Worm (Caenorhabditis elegans) whole organism, L4/young adult: Measurements from ENCODE around the gene C14A4.7.

Experiments
- W03F9.2 ChIP-seq: fragments of 150-350 bp; optimal IDR thresholded peaks from 2 replicates; lab custom pipeline; 2014; ENCODE audit warnings: missing biosample characterization, missing genetic modification characterization
- him-1 ChIP-seq: sonication (generic microtip); optimal IDR thresholded peaks from 2 replicates; lab custom pipeline; 2016; ENCODE audit warnings: missing genotype, missing genetic modification reagents, missing genetic modification characterization, missing compliant biosample characterization

ce11 chrII:10630944-10631343 lies 34.6 kb upstream of the C14A4.7 start:
- no peak for TF ChIP-seq W03F9.2 (tag; lab: Kevin White, UChicago)
- TF ChIP-seq him-1 (tag; lab: Kevin White, UChicago) = no peak
